Worm (Caenorhabditis elegans) whole organism, young adult: ENCODE results near the gene Y51A2B.6.
A peak's percentile ranks its signal among the peaks of the same experiment; 100 is the strongest.

Experiments used
- B0261.1 ChIP-seq: sonication (generic microtip); optimal IDR thresholded peaks from 2 replicates; lab custom pipeline; 2016; ENCODE audit warnings: mild to moderate bottlenecking, missing genetic modification characterization, moderate library complexity, missing compliant biosample characterization
- D2030.7 ChIP-seq: fragments of 200-800 bp; sonication (Bioruptor generic); IDR thresholded peaks from 2 replicates; pipeline ENCODE4 v1.3.6; 2022; ENCODE audit warnings: missing genetic modification reagents, missing genetic modification characterization, missing compliant biosample characterization
- F52B5.7 ChIP-seq: sonication (generic microtip); optimal IDR thresholded peaks from 2 replicates; lab custom pipeline; 2016; ENCODE audit warnings: mild to moderate bottlenecking, missing genetic modification characterization, missing compliant biosample characterization
- K12H6.12 ChIP-seq: fragments of 200-800 bp; sonication (Bioruptor generic); optimal IDR thresholded peaks from 2 replicates; lab custom pipeline; 2018; ENCODE audit warnings: mild to moderate bottlenecking, missing genetic modification characterization, missing compliant biosample characterization
- ceh-79 ChIP-seq: sonication (generic microtip); optimal IDR thresholded peaks from 2 replicates; lab custom pipeline; 2017; ENCODE audit warnings: mild to moderate bottlenecking, missing genetic modification characterization, missing compliant biosample characterization
- lin-26 ChIP-seq: fragments of 200-800 bp; sonication (Bioruptor generic); IDR thresholded peaks from 2 replicates; pipeline ENCODE4 v1.3.6; 2022; ENCODE audit warnings: missing genetic modification reagents, missing genetic modification characterization, missing compliant biosample characterization
- madf-3 ChIP-seq: fragments of 200-800 bp; sonication (Bioruptor generic); IDR thresholded peaks from 2 replicates; pipeline ENCODE4 v1.3.6; 2022; ENCODE audit warnings: missing genetic modification reagents, missing genetic modification characterization, missing compliant biosample characterization
- rpc-1 ChIP-seq, 2 experiments: fragments of 150-350 bp in 1 of 2; sonication (generic microtip) in 1 of 2; optimal IDR thresholded peaks; 2 replicates each; lab custom pipeline; 2014 to 2018; ENCODE audit warnings: missing biosample characterization in 1 of 2, missing genetic modification characterization in 1 of 2, missing genetic modification reagents in 1 of 2, missing genotype in 1 of 2
- tbp1 ChIP-seq: fragments of 200-800 bp; sonication (Bioruptor generic); optimal IDR thresholded peaks from 2 replicates; lab custom pipeline; 2018; ENCODE audit warnings: mild to moderate bottlenecking, missing genetic modification characterization, missing compliant biosample characterization
- ztf-18 ChIP-seq: sonication (generic microtip); optimal IDR thresholded peaks from 2 replicates; lab custom pipeline; 2016; ENCODE audit warnings: missing genotype, mild to moderate bottlenecking, missing genetic modification characterization, missing compliant biosample characterization
- ztf-26 ChIP-seq: sonication (generic microtip); optimal IDR thresholded peaks from 2 replicates; lab custom pipeline; 2017; ENCODE audit warnings: missing genetic modification characterization, missing compliant biosample characterization
- ztf-28 ChIP-seq: fragments of 200-800 bp; sonication (Bioruptor generic); IDR thresholded peaks from 2 replicates; pipeline ENCODE4 v1.3.6; 2022; ENCODE audit warnings: missing genetic modification reagents, missing genetic modification characterization, missing compliant biosample characterization

Y51A2B.6 gene

DNA sequence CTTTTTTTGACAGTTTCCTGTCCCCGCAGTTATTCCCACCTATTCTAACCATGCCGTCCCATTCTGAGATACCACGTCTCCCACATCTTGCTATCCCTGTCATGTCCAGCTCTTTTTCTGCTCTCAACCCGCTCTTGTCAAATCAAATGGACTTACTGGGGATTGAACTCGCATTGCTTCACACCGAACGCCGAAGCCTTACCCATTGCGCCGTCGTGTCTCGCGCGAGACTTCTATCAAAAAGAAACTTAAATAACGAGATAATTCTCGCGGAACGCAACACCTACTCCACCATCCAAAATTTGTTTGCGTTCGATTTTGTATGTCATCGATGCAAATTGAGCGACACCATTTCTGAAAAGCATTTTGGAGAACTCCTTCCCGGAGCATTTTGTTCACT lies 49.9 kb downstream of the Y51A2B.6 start:
- TF ChIP-seq ceh-79 (tag; lab: Kevin White, UChicago) (no peak), ztf-26 (tag; lab: Kevin White, UChicago) (no peak), ztf-18 (peak; percentile 18), tbp1 (GFP tag; lab: Kevin White, UChicago) (peak; percentile 68), D2030.7 (GFP tag; lab: Robert Waterston, UW) (peak; percentile 38), K12H6.12 (tag; lab: Kevin White, UChicago) (no peak), ztf-28 (GFP tag; lab: Robert Waterston, UW) (no peak), lin-26 (GFP tag; lab: Robert Waterston, UW) (0 out of 2 replicates have a peak, but pooled peaks have one; percentile 47), B0261.1 (tag; lab: Kevin White, UChicago) (peak; percentile 31), F52B5.7 (tag; lab: Kevin White, UChicago) (no peak), rpc-1 (optimal IDR thresholded peaks at IDR 0.05; lab: Kevin White, UChicago) (peak; percentile 33), rpc-1 (tag; optimal IDR thresholded peaks at IDR 0.05; lab: Kevin White, UChicago) (peak; percentile 63), madf-3 (0 out of 2 replicates have a peak, but pooled peaks have one; percentile 43)
